Fruit fly (Drosophila melanogaster) Kc167 (cell line): ENCODE results near the gene ppl.

ENCODE experiments used
- h ChIP-seq: fragments of >200 bp; optimal IDR thresholded peaks from 3 replicates; lab custom pipeline; 2018; ENCODE audit warnings: missing external identifiers
- psq ChIP-seq: fragments of >200 bp; optimal IDR thresholded peaks from 2 replicates; lab custom pipeline; 2017; ENCODE audit warnings: missing external identifiers

DNA sequence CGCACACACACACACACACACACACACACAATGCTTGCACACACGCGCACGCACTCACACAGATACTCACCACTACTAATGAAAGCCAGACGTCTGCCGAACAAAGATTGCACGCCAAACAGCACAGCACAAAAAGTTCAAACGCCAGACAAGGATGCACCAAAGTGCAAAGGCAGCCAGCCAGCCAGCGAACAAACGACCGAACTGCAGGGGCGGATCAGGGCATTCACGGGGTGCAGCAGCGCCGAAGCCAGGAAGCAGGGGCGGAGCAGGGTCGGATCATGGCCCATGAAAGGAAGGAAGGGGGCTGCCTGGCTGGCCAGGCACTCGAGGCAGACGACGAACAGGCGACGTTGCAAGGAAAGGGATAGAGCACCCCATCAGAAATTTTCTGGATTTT, 28.8 kb downstream of the ppl start:
- TF ChIP-seq psq (no peak), h (lab: Kevin White, UChicago) (no peak)
